Worm (Caenorhabditis elegans) whole organism, mixed stage, embryonic: ENCODE results near the gene srt-18.

Experiments used
- M03D4.4 ChIP-seq: sonication (generic microtip); optimal IDR thresholded peaks from 2 replicates; lab custom pipeline; 2017; ENCODE audit warnings: mild to moderate bottlenecking, missing genetic modification characterization, missing compliant biosample characterization
- bed-3 ChIP-seq: fragments of 200-800 bp; sonication (Bioruptor generic); optimal IDR thresholded peaks from 3 replicates; lab custom pipeline; 2018; ENCODE audit warnings: mild to moderate bottlenecking, missing genetic modification characterization, moderate library complexity, missing compliant biosample characterization
- blmp-1 ChIP-seq: fragments of 150-350 bp; optimal IDR thresholded peaks from 2 replicates; lab custom pipeline; 2014; ENCODE audit warnings: missing biosample characterization, missing genetic modification characterization
- ces-1 ChIP-seq: fragments of 150-350 bp; optimal IDR thresholded peaks from 2 replicates; lab custom pipeline; 2014; ENCODE audit warnings: missing biosample characterization, missing genetic modification reagents, missing genetic modification characterization
- cnd-1 ChIP-seq: fragments of 200-800 bp; sonication (Bioruptor generic); optimal IDR thresholded peaks from 2 replicates; lab custom pipeline; 2018; ENCODE audit warnings: mild to moderate bottlenecking, missing genetic modification characterization, missing compliant biosample characterization
- drap-1 ChIP-seq: fragments of 200-800 bp; sonication (Bioruptor generic); optimal IDR thresholded peaks from 3 replicates; lab custom pipeline; 2018; ENCODE audit warnings: mild to moderate bottlenecking, missing genetic modification characterization, missing compliant biosample characterization
- elt-1 ChIP-seq: sonication (generic microtip); optimal IDR thresholded peaks from 2 replicates; lab custom pipeline; 2017; ENCODE audit warnings: missing genetic modification characterization, mild to moderate bottlenecking, missing compliant biosample characterization, antibody characterized with exemption, moderate library complexity, borderline replicate concordance; ENCODE audit not compliant: insufficient read depth
- hlh-1 ChIP-seq: fragments of 150-350 bp; optimal IDR thresholded peaks from 2 replicates; lab custom pipeline; 2014; ENCODE audit warnings: missing biosample characterization, missing genetic modification reagents, missing genetic modification characterization
- lin-32 ChIP-seq: fragments of 200-800 bp; sonication (Bioruptor generic); optimal IDR thresholded peaks from 2 replicates; lab custom pipeline; 2018; ENCODE audit warnings: mild to moderate bottlenecking, missing genetic modification characterization, missing compliant biosample characterization
- lsy-2 ChIP-seq: fragments of 150-350 bp; optimal IDR thresholded peaks from 2 replicates; lab custom pipeline; 2014; ENCODE audit warnings: missing biosample characterization, missing genetic modification characterization
- mab-5 ChIP-seq: fragments of 150-350 bp; optimal IDR thresholded peaks from 2 replicates; lab custom pipeline; 2014; ENCODE audit warnings: missing biosample characterization, missing genetic modification characterization
- mep-1 ChIP-seq: fragments of 150-350 bp; optimal IDR thresholded peaks from 2 replicates; lab custom pipeline; 2017; ENCODE audit warnings: missing biosample characterization, missing genetic modification reagents, missing genetic modification characterization, inconsistent platforms
- mls-2 ChIP-seq: sonication (generic microtip); optimal IDR thresholded peaks from 2 replicates; lab custom pipeline; 2016; ENCODE audit warnings: mild to moderate bottlenecking, missing genetic modification characterization, moderate library complexity, missing compliant biosample characterization
- nhr-12 ChIP-seq: fragments of 150-350 bp; optimal IDR thresholded peaks from 2 replicates; lab custom pipeline; 2014; ENCODE audit warnings: missing biosample characterization, missing genetic modification characterization
- nhr-2 ChIP-seq: fragments of 150-350 bp; optimal IDR thresholded peaks from 2 replicates; lab custom pipeline; 2014; ENCODE audit warnings: missing biosample characterization, missing genetic modification characterization
- nhr-237 ChIP-seq: fragments of 150-350 bp; optimal IDR thresholded peaks from 2 replicates; lab custom pipeline; 2014; ENCODE audit warnings: missing biosample characterization, missing genetic modification characterization
- nhr-28 ChIP-seq: fragments of 150-350 bp; optimal IDR thresholded peaks from 2 replicates; lab custom pipeline; 2014; ENCODE audit warnings: missing biosample characterization, missing genetic modification characterization
- sem-2 ChIP-seq: fragments of 200-800 bp; sonication (Bioruptor generic); optimal IDR thresholded peaks from 2 replicates; lab custom pipeline; 2018; ENCODE audit warnings: mild to moderate bottlenecking, missing genetic modification characterization, missing compliant biosample characterization
- sptf-1 ChIP-seq: sonication (generic microtip); optimal IDR thresholded peaks from 2 replicates; lab custom pipeline; 2017; ENCODE audit warnings: mild to moderate bottlenecking, missing genetic modification characterization, moderate library complexity, missing compliant biosample characterization
- unc-120 ChIP-seq: sonication (generic microtip); optimal IDR thresholded peaks from 2 replicates; lab custom pipeline; 2017; ENCODE audit warnings: missing genetic modification characterization, missing compliant biosample characterization; ENCODE audit not compliant: poor library complexity, severe bottlenecking
- unc-39 ChIP-seq: fragments of 150-350 bp; optimal IDR thresholded peaks from 2 replicates; lab custom pipeline; 2014; ENCODE audit warnings: missing biosample characterization, missing genetic modification characterization
- unc-62 ChIP-seq: fragments of 150-350 bp; optimal IDR thresholded peaks from 2 replicates; lab custom pipeline; 2014; ENCODE audit warnings: missing biosample characterization, missing genetic modification reagents, missing genetic modification characterization
- zip-8 ChIP-seq: fragments of 150-350 bp; optimal IDR thresholded peaks from 2 replicates; lab custom pipeline; 2014; ENCODE audit warnings: missing biosample characterization, missing genetic modification characterization

The srt-18 gene

DNA sequence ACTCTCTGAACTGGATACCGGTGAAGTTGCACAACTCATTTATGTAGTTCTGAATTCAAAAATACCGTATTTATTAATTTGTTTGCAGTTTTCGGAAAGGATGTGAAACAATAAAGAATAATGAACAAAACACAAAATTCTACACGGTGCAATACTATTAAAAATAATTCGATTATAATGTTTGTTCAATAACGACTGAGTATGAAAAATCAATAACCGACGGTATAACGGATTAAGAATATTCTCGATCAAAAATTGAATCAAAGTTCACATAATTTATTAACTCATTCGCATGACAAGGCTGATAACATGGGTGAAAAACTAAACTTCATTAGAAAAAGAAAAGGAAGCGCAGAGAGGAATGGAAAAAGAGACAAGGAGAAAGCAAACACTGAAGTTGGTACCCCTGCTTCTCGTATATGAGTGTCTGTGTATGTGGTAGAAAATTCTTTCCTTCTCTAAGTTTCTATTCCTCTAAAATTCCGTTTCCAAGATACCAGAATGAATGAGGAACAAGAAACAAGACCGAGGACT is 40.5 kb downstream of the srt-18 start, which contains the start of gene nhr-143:
TSS of gene nhr-143 (minus strand) at position 51 of the 534 bp plus-strand sequence.
- TF ChIP-seq unc-62 (GFP tag; lab: Kevin White, UChicago) (no peak), cnd-1 (tag; lab: Kevin White, UChicago) (no peak), mls-2 (tag; lab: Kevin White, UChicago) (no peak), unc-39 (tag; lab: Kevin White, UChicago) (no peak), sptf-1 (tag; lab: Kevin White, UChicago) (no peak), blmp-1 (no peak), nhr-2 (no peak), sem-2 (no peak), nhr-12 (tag; lab: Kevin White, UChicago) (no peak), elt-1 (tag; lab: Kevin White, UChicago) (no peak), lsy-2 (no peak), drap-1 (GFP tag; lab: Kevin White, UChicago) (no peak), mab-5 (no peak), mep-1 (no peak)
- TF ChIP-seq, all 35 proteins: peak for 0

DNA sequence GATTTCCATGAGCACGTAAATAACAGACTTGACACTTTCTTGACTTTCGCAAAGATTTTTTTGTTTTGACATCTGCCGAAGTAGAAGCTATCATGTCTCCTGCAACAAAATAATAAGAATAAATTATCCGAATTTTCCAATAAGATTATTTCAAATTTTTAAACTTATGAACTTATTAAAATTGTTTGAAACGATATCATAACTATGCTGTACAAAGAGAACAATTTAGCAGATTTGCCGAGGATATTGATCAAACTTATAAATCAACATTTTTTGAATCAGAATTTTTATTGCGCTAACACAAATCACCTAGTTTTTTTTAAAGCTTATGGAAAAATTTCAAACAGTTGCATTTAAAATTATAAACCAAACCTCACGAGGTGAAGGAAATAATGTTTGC is 43.2 kb downstream of the srt-18 start, which contains the start of gene nhr-195:
TSS of gene nhr-195 (minus strand) at position 101 of the 400 bp plus-strand sequence.
- TF ChIP-seq unc-120 (no peak), ces-1 (GFP tag; lab: Kevin White, UChicago) (no peak), nhr-12 (tag; lab: Kevin White, UChicago) (no peak)

DNA sequence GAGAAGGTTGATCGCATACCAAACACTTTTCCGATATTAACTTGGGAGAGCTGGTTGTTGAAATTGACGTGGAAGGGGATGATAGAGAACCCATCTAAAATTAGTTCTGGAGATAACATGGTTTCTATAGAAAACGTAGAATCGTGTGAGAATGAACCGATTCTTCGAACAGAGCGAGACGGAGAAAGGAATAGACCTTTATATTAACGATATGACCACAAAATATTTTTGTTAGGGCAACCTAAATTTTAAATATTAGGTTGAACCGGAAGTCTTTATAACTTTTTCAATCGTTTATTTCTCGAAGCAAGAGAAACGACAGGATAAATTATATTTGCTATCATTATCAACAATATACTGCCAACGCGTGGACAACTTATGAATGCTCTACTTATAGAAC is 49.4 kb downstream of the srt-18 start, which contains the start of gene nhr-219:
TSS of gene nhr-219 (minus strand) at position 101 of the 400 bp plus-strand sequence.
- TF ChIP-seq mab-5, result no peak
- no peak for TF ChIP-seq hlh-1 (tag; lab: Kevin White, UChicago)
- TF ChIP-seq M03D4.4 (tag; lab: Kevin White, UChicago), result no peak
- no peak for TF ChIP-seq zip-8 (tag; lab: Kevin White, UChicago)
- no peak for TF ChIP-seq mep-1
- no peak for TF ChIP-seq unc-120
- TF ChIP-seq unc-62 (GFP tag; lab: Kevin White, UChicago), result no peak
- no peak for TF ChIP-seq nhr-237 (tag; lab: Kevin White, UChicago)
- TF ChIP-seq mls-2 (tag; lab: Kevin White, UChicago), result no peak
- no peak for TF ChIP-seq sptf-1 (tag; lab: Kevin White, UChicago)
- no peak for TF ChIP-seq nhr-28 (tag; lab: Kevin White, UChicago)
- TF ChIP-seq bed-3, result no peak
- no peak for TF ChIP-seq drap-1 (GFP tag; lab: Kevin White, UChicago)
- TF ChIP-seq lin-32 (GFP tag; lab: Kevin White, UChicago), result no peak
